Fruit fly (Drosophila melanogaster) whole organism, embryonic: ENCODE measurements around the gene CG1307.

ENCODE experiments used
- CG16863 ChIP-seq: fragments of 200-800 bp; sonication (Bioruptor generic); optimal IDR thresholded peaks from 3 replicates; lab custom pipeline; 2016; ENCODE audit warnings: missing biosample characterization, missing genetic modification characterization
- aop ChIP-seq: fragments of 200-800 bp; sonication (Bioruptor generic); IDR thresholded peaks from 2 replicates; pipeline ENCODE4 v1.3.6; 2022; ENCODE audit warnings: missing biosample characterization, missing genetic modification characterization
- zfh1 ChIP-seq: fragments of 200-800 bp; sonication (Bioruptor generic); IDR thresholded peaks from 3 replicates; pipeline ENCODE4 v1.3.6; 2022; ENCODE audit warnings: missing biosample characterization, missing genetic modification characterization

- TF ChIP-seq zfh1 (GFP tag; lab: Robert Waterston, UW) (no peak), CG16863 (GFP tag; lab: Kevin White, UChicago) (no peak), aop (no peak)
Observed at dm6 chr3R:6706327-6706726, 49.1 kb upstream of the CG1307 start.
